Worm (Caenorhabditis elegans): ENCODE measurements around the gene unc-52.

The unc-52 gene

ce11 chrII:14616402-14616801 lies 67.9 kb downstream of the unc-52 start:
- TF ChIP-seq nhr-85 (tag) (peak; percentile 52), elt-3 (tag; optimal IDR thresholded peaks at IDR 0.05) (peak in 4 of 6 experiments; percentile 79 to 83 (median 82)), hpl-2 (GFP tag; optimal IDR thresholded peaks at IDR 0.05) (no peak), pax-3 (tag; optimal IDR thresholded peaks at IDR 0.05) (no peak), efl-1 (optimal IDR thresholded peaks at IDR 0.05) (no peak), efl-1 (GFP tag; optimal IDR thresholded peaks at IDR 0.05 in 1 of 2) (no peak), blmp-1 (tag; optimal IDR thresholded peaks at IDR 0.05) (peak; percentile 89)

- TF ChIP-seq hlh-4 (tag; optimal IDR thresholded peaks at IDR 0.05) (no peak), blmp-1 (tag; optimal IDR thresholded peaks at IDR 0.05) (no peak), mdl-1 (tag; optimal IDR thresholded peaks at IDR 0.05) (no peak)
Measured at ce11 chrII:14615735-14616134, 68.5 kb downstream of the unc-52 start, which contains the start of gene mltn-9. Gene mltn-9, plus strand, starts transcription at chrII:14616035.

ce11 chrII:14611307-14611706 lies 72.9 kb downstream of the unc-52 start:
- TF ChIP-seq mep-1 (tag; optimal IDR thresholded peaks at IDR 0.05) (no peak), skn-1 (tag; optimal IDR thresholded peaks at IDR 0.05) (no peak), unc-98 (GFP tag; IDR thresholded peaks at IDR 0.05) (no peak), nhr-90 (tag; optimal IDR thresholded peaks at IDR 0.05; ENCODE audit: poor library complexity) (no peak), nhr-19 (GFP tag; conservative IDR thresholded peaks at IDR 0.05) (no peak), blmp-1 (tag; optimal IDR thresholded peaks at IDR 0.05) (peak; percentile 7), ceh-82 (tag; optimal IDR thresholded peaks at IDR 0.05) (no peak)

- TF ChIP-seq lir-3 (tag; optimal IDR thresholded peaks at IDR 0.05; ENCODE audit: poor library complexity), result no peak
- TF ChIP-seq efl-1 (optimal IDR thresholded peaks at IDR 0.05), result no peak
- TF ChIP-seq efl-1 (GFP tag; optimal IDR thresholded peaks at IDR 0.05 in 1 of 2), result peak in 1 of 2 experiments; percentile 50
- peak; percentile 20 for TF ChIP-seq ama-1 (optimal IDR thresholded peaks at IDR 0.05)
- no peak for TF ChIP-seq nhr-71 (tag; optimal IDR thresholded peaks at IDR 0.05)
- TF ChIP-seq lin-35 (GFP tag; optimal IDR thresholded peaks at IDR 0.05), result no peak
- no peak for TF ChIP-seq xbp-1 (tag; optimal IDR thresholded peaks at IDR 0.05)
- TF ChIP-seq blmp-1 (tag; optimal IDR thresholded peaks at IDR 0.05), result peak; percentile 42
- TF ChIP-seq nhr-19 (GFP tag; conservative IDR thresholded peaks at IDR 0.05), result no peak
- TF ChIP-seq lin-39 (tag; optimal IDR thresholded peaks at IDR 0.05), result peak; percentile 16
Measured at ce11 chrII:14610492-14611142, 73.6 kb downstream of the unc-52 start.

ce11 chrII:14609297-14609937 lies 74.8 kb downstream of the unc-52 start:
- TF ChIP-seq lsy-2 (tag; optimal IDR thresholded peaks at IDR 0.05), result no peak
- no peak for TF ChIP-seq efl-1 (optimal IDR thresholded peaks at IDR 0.05)
- TF ChIP-seq efl-1 (GFP tag; optimal IDR thresholded peaks at IDR 0.05 in 1 of 2), result peak in 1 of 2 experiments; percentile 30

ce11 chrII:14608508-14608907 lies 75.7 kb downstream of the unc-52 start:
- TF ChIP-seq unc-86 (tag; optimal IDR thresholded peaks at IDR 0.05) (no peak), efl-1 (optimal IDR thresholded peaks at IDR 0.05) (no peak), efl-1 (GFP tag; optimal IDR thresholded peaks at IDR 0.05 in 1 of 2) (peak in 1 of 2 experiments; percentile 51)

ce11 chrII:14606172-14606571 lies 78.1 kb downstream of the unc-52 start, which contains the start of gene arl-3:
Gene arl-3, plus strand, starts transcription at chrII:14606472.
- TF ChIP-seq efl-1 (optimal IDR thresholded peaks at IDR 0.05), result no peak
- TF ChIP-seq efl-1 (GFP tag; optimal IDR thresholded peaks at IDR 0.05 in 1 of 2), result peak in 1 of 2 experiments; percentile 74
- TF ChIP-seq egl-13 (tag; optimal IDR thresholded peaks at IDR 0.05), result no peak

- peak; percentile 68 for TF ChIP-seq nhr-85 (tag)
- TF ChIP-seq mep-1 (tag; optimal IDR thresholded peaks at IDR 0.05), result peak; percentile 12
- TF ChIP-seq ztf-4 (tag; optimal IDR thresholded peaks at IDR 0.05), result no peak
- peak; percentile 84 for TF ChIP-seq blmp-1 (tag; optimal IDR thresholded peaks at IDR 0.05)
Measured at ce11 chrII:14605479-14605878, 78.8 kb downstream of the unc-52 start, which contains the start of gene F19H8.2. Gene F19H8.2, minus strand, starts transcription at chrII:14605869.
